Fruit fly (Drosophila melanogaster): ENCODE results near the gene qtc.
A peak's percentile ranks its signal among the peaks of the same experiment; 100 is the strongest.

- no peak for TF ChIP-seq dsf (GFP tag; optimal IDR thresholded peaks at IDR 0.05; ENCODE audit: borderline replicate concordance)
- TF ChIP-seq OdsH (GFP tag; optimal IDR thresholded peaks at IDR 0.05) = no peak
- TF ChIP-seq sv (GFP tag; optimal IDR thresholded peaks at IDR 0.05) = no peak
- TF ChIP-seq N (GFP tag; optimal IDR thresholded peaks at IDR 0.05) = no peak
- TF ChIP-seq pan (optimal IDR thresholded peaks at IDR 0.05) = no peak
- no peak for TF ChIP-seq Vsx2 (GFP tag; optimal IDR thresholded peaks at IDR 0.05; ENCODE audit: partially characterized antibody)
- TF ChIP-seq Rel (GFP tag; optimal IDR thresholded peaks at IDR 0.05) = no peak
- peak; percentile 75 for TF ChIP-seq Rel (tag; optimal IDR thresholded peaks at IDR 0.05)
- no peak for TF ChIP-seq brk (GFP tag; optimal IDR thresholded peaks at IDR 0.05)
Measured at dm6 chr2L:5054953-5055352, 5.7 kb upstream of the qtc start, which contains the start of the genes CG14036 and His3.3A.

Data from whole organism, wandering third instar larva.